Fruit fly (Drosophila melanogaster): ENCODE results near the gene Muc68D.

DNA sequence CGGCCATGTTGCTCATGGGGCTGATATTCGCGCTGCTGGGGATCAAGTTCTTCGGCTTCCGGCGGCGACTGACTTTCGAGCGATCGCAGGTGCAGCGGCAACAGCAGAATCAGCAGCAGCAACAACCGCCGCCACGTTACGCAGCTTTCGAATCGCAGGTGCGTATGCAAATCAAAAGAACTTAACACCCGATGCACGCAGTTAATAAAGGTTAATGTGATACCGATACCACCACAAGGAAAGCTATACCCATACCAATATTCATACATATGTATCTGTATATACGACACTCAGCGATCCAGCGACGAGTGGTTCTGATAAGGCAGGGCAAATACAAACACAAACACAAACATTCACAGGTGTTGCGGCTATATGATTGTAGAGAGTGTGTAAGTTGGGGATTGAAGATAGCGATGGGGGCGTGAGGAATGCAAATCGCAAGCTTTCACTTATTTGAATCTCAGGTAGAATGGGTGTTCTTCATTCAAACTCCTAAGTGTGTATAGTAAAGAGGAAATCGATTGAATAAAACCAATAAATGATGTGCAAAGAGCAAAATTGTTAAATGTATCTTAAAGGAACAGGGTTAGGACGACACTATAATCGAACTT lies 5.5 kb upstream of the Muc68D start:
- no peak for TF ChIP-seq Hr78 (GFP tag; optimal IDR thresholded peaks at IDR 0.05)
- no peak for TF ChIP-seq pan (optimal IDR thresholded peaks at IDR 0.05)
- no peak for TF ChIP-seq CG9705 (GFP tag; optimal IDR thresholded peaks at IDR 0.05)
